Fruit fly (Drosophila melanogaster) whole organism, embryonic: ENCODE data around the gene Rpp14a.
A peak's percentile ranks its signal among the peaks of the same experiment; 100 is the strongest.

Experiments
- Atf3 ChIP-seq: fragments of 200-800 bp; sonication (Bioruptor generic); optimal IDR thresholded peaks from 3 replicates; lab custom pipeline; 2016; ENCODE audit warnings: missing biosample characterization, missing genetic modification characterization
- CG10267 ChIP-seq: fragments of 200-800 bp; sonication (Bioruptor generic); optimal IDR thresholded peaks from 2 replicates; lab custom pipeline; 2018; ENCODE audit warnings: missing biosample characterization, mild to moderate bottlenecking, missing genetic modification characterization, moderate library complexity
- CG10321 ChIP-seq: fragments of 200-800 bp; sonication (Bioruptor generic); IDR thresholded peaks from 2 replicates; pipeline ENCODE4 v1.3.6; 2022; ENCODE audit warnings: missing biosample characterization, missing genetic modification characterization
- CG11093 ChIP-seq: fragments of 200-800 bp; sonication (Bioruptor generic); IDR thresholded peaks from 3 replicates; pipeline ENCODE4 v1.3.6; 2022; ENCODE audit warnings: missing biosample characterization, missing genetic modification characterization
- CG12391 ChIP-seq: fragments of 200-800 bp; sonication (Bioruptor generic); optimal IDR thresholded peaks from 3 replicates; lab custom pipeline; 2018; ENCODE audit warnings: missing biosample characterization, mild to moderate bottlenecking, missing genetic modification characterization, moderate library complexity
- CG12942 ChIP-seq: fragments of 200-800 bp; sonication (Bioruptor generic); optimal IDR thresholded peaks from 3 replicates; lab custom pipeline; 2016; ENCODE audit warnings: missing biosample characterization, missing genetic modification characterization
- CG14860 ChIP-seq: fragments of 200-800 bp; sonication (Bioruptor generic); IDR thresholded peaks from 3 replicates; pipeline ENCODE4 v1.3.6; 2022; ENCODE audit warnings: missing biosample characterization, missing genetic modification characterization; ENCODE audit not compliant: partially characterized antibody
- CG14965 ChIP-seq: fragments of 200-800 bp; sonication (Bioruptor generic); optimal IDR thresholded peaks from 2 replicates; lab custom pipeline; 2016; ENCODE audit warnings: missing biosample characterization, missing genetic modification characterization, borderline replicate concordance
- CG17359 ChIP-seq: fragments of 200-800 bp; sonication (Bioruptor generic); optimal IDR thresholded peaks from 3 replicates; lab custom pipeline; 2018; ENCODE audit warnings: missing biosample characterization, mild to moderate bottlenecking, missing genetic modification characterization, moderate library complexity
- CG17361 ChIP-seq: fragments of 200-800 bp; sonication (Bioruptor generic); IDR thresholded peaks from 3 replicates; pipeline ENCODE4 v1.3.6; 2022; ENCODE audit warnings: missing biosample characterization, missing genetic modification characterization
- CG17612 ChIP-seq: fragments of 200-800 bp; sonication (Bioruptor generic); IDR thresholded peaks from 2 replicates; pipeline ENCODE4 v1.3.6; 2022; ENCODE audit warnings: missing biosample characterization, missing genetic modification characterization
- CG17912 ChIP-seq: fragments of 200-800 bp; sonication (Bioruptor generic); optimal IDR thresholded peaks from 2 replicates; lab custom pipeline; 2018; ENCODE audit warnings: missing biosample characterization, mild to moderate bottlenecking, missing genetic modification characterization
- CG1792 ChIP-seq: fragments of 200-800 bp; sonication (Bioruptor generic); optimal IDR thresholded peaks from 2 replicates; lab custom pipeline; 2016; ENCODE audit warnings: missing biosample characterization, missing genetic modification characterization
- CG2120 ChIP-seq: fragments of 200-800 bp; sonication (Bioruptor generic); optimal IDR thresholded peaks from 3 replicates; lab custom pipeline; 2016; ENCODE audit warnings: missing biosample characterization, missing genetic modification characterization
- CG32767 ChIP-seq: fragments of 200-800 bp; sonication (Bioruptor generic); IDR thresholded peaks from 2 replicates; pipeline ENCODE4 v1.3.6; 2022; ENCODE audit warnings: missing biosample characterization, missing genetic modification characterization
- CG3281 ChIP-seq: fragments of 200-800 bp; sonication (Bioruptor generic); optimal IDR thresholded peaks from 3 replicates; lab custom pipeline; 2017; ENCODE audit warnings: missing biosample characterization, mild to moderate bottlenecking, missing genetic modification characterization
- CG3995 ChIP-seq: fragments of 200-800 bp; sonication (Bioruptor generic); optimal IDR thresholded peaks from 3 replicates; lab custom pipeline; 2016; ENCODE audit warnings: missing biosample characterization, missing genetic modification characterization
- CG4404 ChIP-seq: fragments of 200-800 bp; sonication (Bioruptor generic); IDR thresholded peaks from 2 replicates; pipeline ENCODE4 v1.3.6; 2022; ENCODE audit warnings: missing biosample characterization, missing genetic modification characterization
- CG4424 ChIP-seq: fragments of 200-800 bp; sonication (Bioruptor generic); optimal IDR thresholded peaks from 3 replicates; lab custom pipeline; 2016; ENCODE audit warnings: missing biosample characterization, missing genetic modification characterization
- CG5180 ChIP-seq: fragments of 200-800 bp; sonication (Bioruptor generic); optimal IDR thresholded peaks from 3 replicates; lab custom pipeline; 2017; ENCODE audit warnings: missing biosample characterization, missing genetic modification characterization, mild to moderate bottlenecking, moderate library complexity, missing genetic modification reagents
- CG5245 ChIP-seq: fragments of 200-800 bp; sonication (Bioruptor generic); optimal IDR thresholded peaks from 3 replicates; lab custom pipeline; 2016; ENCODE audit warnings: missing biosample characterization, missing genetic modification characterization
- CG5953 ChIP-seq: fragments of 200-800 bp; sonication (Bioruptor generic); IDR thresholded peaks from 2 replicates; pipeline ENCODE4 v1.3.6; 2022; ENCODE audit warnings: missing biosample characterization, missing genetic modification characterization
- CG7839 ChIP-seq: fragments of 200-800 bp; sonication (Bioruptor generic); optimal IDR thresholded peaks from 3 replicates; lab custom pipeline; 2018; ENCODE audit warnings: missing biosample characterization, mild to moderate bottlenecking, missing genetic modification characterization, moderate library complexity
- Deaf1 ChIP-seq: fragments of 200-800 bp; optimal IDR thresholded peaks from 3 replicates; lab custom pipeline; 2019; ENCODE audit warnings: missing biosample characterization, mild to moderate bottlenecking, missing genetic modification characterization, moderate library complexity
- Dp ChIP-seq: fragments of 200-800 bp; sonication (Bioruptor generic); optimal IDR thresholded peaks from 2 replicates; lab custom pipeline; 2018; ENCODE audit warnings: missing biosample characterization, mild to moderate bottlenecking, missing genetic modification characterization, moderate library complexity
- HLH4C ChIP-seq: fragments of 200-800 bp; sonication (Bioruptor generic); IDR thresholded peaks from 3 replicates; pipeline ENCODE4 v1.3.6; 2022; ENCODE audit warnings: missing biosample characterization, missing genetic modification characterization; ENCODE audit not compliant: partially characterized antibody
- Hr3 ChIP-seq: fragments of 200-800 bp; sonication (Bioruptor generic); optimal IDR thresholded peaks from 3 replicates; lab custom pipeline; 2016; ENCODE audit warnings: missing biosample characterization, missing genetic modification characterization
- NFAT ChIP-seq: fragments of 200-800 bp; sonication (Bioruptor generic); IDR thresholded peaks from 2 replicates; pipeline ENCODE4 v1.3.6; 2022; ENCODE audit warnings: missing biosample characterization, missing genetic modification characterization
- Nf-YB ChIP-seq: fragments of 200-800 bp; sonication (Bioruptor generic); optimal IDR thresholded peaks from 3 replicates; lab custom pipeline; 2019; ENCODE audit warnings: missing biosample characterization, mild to moderate bottlenecking, missing genetic modification characterization, moderate library complexity
- Ptx1 ChIP-seq: fragments of 200-800 bp; sonication (Bioruptor generic); IDR thresholded peaks from 2 replicates; pipeline ENCODE4 v1.3.6; 2022; ENCODE audit warnings: missing biosample characterization, missing genetic modification characterization
- Side ChIP-seq: fragments of 200-800 bp; sonication (Bioruptor generic); optimal IDR thresholded peaks from 2 replicates; lab custom pipeline; 2016; ENCODE audit warnings: missing biosample characterization, missing genetic modification characterization
- al ChIP-seq: fragments of 200-800 bp; sonication (Bioruptor generic); IDR thresholded peaks from 2 replicates; pipeline ENCODE4 v1.3.6; 2022; ENCODE audit warnings: missing biosample characterization, missing genetic modification characterization
- az2 ChIP-seq: fragments of 200-800 bp; sonication (Bioruptor generic); optimal IDR thresholded peaks from 3 replicates; lab custom pipeline; 2016; ENCODE audit warnings: missing biosample characterization, missing genetic modification characterization
- bsh ChIP-seq, 2 experiments: fragments of 200-800 bp; sonication (Bioruptor generic); optimal IDR thresholded peaks; 2 replicates each; lab custom pipeline; 2017 to 2018; ENCODE audit warnings: mild to moderate bottlenecking in 2 of 2, missing biosample characterization in 2 of 2, missing genetic modification characterization in 2 of 2, moderate library complexity in 1 of 2
- dati ChIP-seq: fragments of 200-800 bp; sonication (Bioruptor generic); IDR thresholded peaks from 2 replicates; pipeline ENCODE4 v1.3.6; 2022; ENCODE audit warnings: missing biosample characterization, missing genetic modification characterization
- emc ChIP-seq: fragments of 200-800 bp; sonication (Bioruptor generic); optimal IDR thresholded peaks from 2 replicates; lab custom pipeline; 2016; ENCODE audit warnings: missing biosample characterization, missing genetic modification characterization
- eve ChIP-seq, 2 experiments: fragments of >200 bp; optimal IDR thresholded peaks; 2 replicates each; lab custom pipeline; 2017; ENCODE audit warnings: missing biosample characterization in 2 of 2, missing genetic modification characterization in 2 of 2
- fd102C ChIP-seq: fragments of 200-800 bp; sonication (Bioruptor generic); optimal IDR thresholded peaks from 2 replicates; lab custom pipeline; 2018; ENCODE audit warnings: missing biosample characterization, mild to moderate bottlenecking, missing genetic modification characterization, moderate library complexity
- fd64A ChIP-seq: fragments of 200-800 bp; sonication (Bioruptor generic); optimal IDR thresholded peaks from 3 replicates; lab custom pipeline; 2018; ENCODE audit warnings: missing biosample characterization, mild to moderate bottlenecking, missing genetic modification characterization
- lab ChIP-seq: fragments of 200-800 bp; sonication (Bioruptor generic); optimal IDR thresholded peaks from 3 replicates; lab custom pipeline; 2017; ENCODE audit warnings: missing biosample characterization, missing genetic modification characterization, mild to moderate bottlenecking, moderate library complexity, missing genetic modification reagents
- luna ChIP-seq: fragments of 200-800 bp; sonication (Bioruptor generic); optimal IDR thresholded peaks from 2 replicates; lab custom pipeline; 2016; ENCODE audit warnings: missing biosample characterization, missing genetic modification characterization
- otp ChIP-seq: fragments of 200-800 bp; sonication (Bioruptor generic); IDR thresholded peaks from 3 replicates; pipeline ENCODE4, ENCODE4 v1.3.6; 2022; ENCODE audit warnings: missing biosample characterization, missing genetic modification characterization
- pb ChIP-seq: fragments of 200-800 bp; sonication (Bioruptor generic); optimal IDR thresholded peaks from 3 replicates; lab custom pipeline; 2016; ENCODE audit warnings: missing biosample characterization, missing genetic modification characterization
- pita ChIP-seq: fragments of 200-800 bp; sonication (Bioruptor generic); optimal IDR thresholded peaks from 2 replicates; lab custom pipeline; 2017; ENCODE audit warnings: missing biosample characterization, mild to moderate bottlenecking, missing genetic modification characterization
- ro ChIP-seq: fragments of 200-800 bp; sonication (Bioruptor generic); IDR thresholded peaks from 2 replicates; pipeline ENCODE4 v1.3.6; 2022; ENCODE audit warnings: missing biosample characterization, missing genetic modification characterization
- salm ChIP-seq: fragments of 200-800 bp; sonication (Bioruptor generic); optimal IDR thresholded peaks from 2 replicates; lab custom pipeline; 2018; ENCODE audit warnings: missing biosample characterization, mild to moderate bottlenecking, missing genetic modification characterization
- sna ChIP-seq: fragments of 200-800 bp; sonication (Bioruptor generic); IDR thresholded peaks from 2 replicates; pipeline ENCODE4 v1.3.6; 2022; ENCODE audit warnings: missing biosample characterization, missing genetic modification characterization; ENCODE audit not compliant: partially characterized antibody
- ssp ChIP-seq: fragments of 200-800 bp; sonication (Bioruptor generic); IDR thresholded peaks from 2 replicates; pipeline ENCODE4 v1.3.6; 2022; ENCODE audit warnings: missing biosample characterization, missing genetic modification characterization
- tll ChIP-seq, 2 experiments: fragments of 200-800 bp in 1 of 2; fragments of >200 bp in 1 of 2; sonication (Bioruptor generic) in 1 of 2; optimal IDR thresholded peaks; 2 replicates each; lab custom pipeline; 2017 to 2019; ENCODE audit warnings: missing biosample characterization in 2 of 2, missing genetic modification characterization in 2 of 2, mild to moderate bottlenecking in 1 of 2, moderate library complexity in 1 of 2
- zen ChIP-seq: fragments of 200-800 bp; sonication (Bioruptor generic); optimal IDR thresholded peaks from 3 replicates; lab custom pipeline; 2018; ENCODE audit warnings: missing biosample characterization, mild to moderate bottlenecking, missing genetic modification characterization, moderate library complexity
- zen2 ChIP-seq: fragments of 200-800 bp; sonication (Bioruptor generic); IDR thresholded peaks from 3 replicates; pipeline ENCODE4 v1.3.6; 2022; ENCODE audit warnings: missing biosample characterization, missing genetic modification characterization; ENCODE audit not compliant: partially characterized antibody

Rpp14a gene

DNA sequence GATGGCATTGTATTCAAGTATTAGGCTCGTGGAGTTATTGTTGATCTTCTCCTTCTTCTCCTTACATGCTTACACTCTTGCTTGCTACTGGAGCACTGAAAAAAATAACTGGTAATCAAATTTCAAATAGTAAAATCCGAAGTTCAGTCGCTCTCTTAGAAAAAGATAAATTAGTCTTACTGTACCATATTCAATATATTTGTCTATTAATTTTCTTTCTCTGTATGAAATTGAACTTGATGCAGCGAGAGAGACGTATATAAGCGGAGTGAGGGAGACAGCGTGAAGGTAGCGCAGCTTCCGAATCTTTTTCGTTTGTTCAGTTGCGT, 4.5 kb downstream of the Rpp14a start (continued):
- TF ChIP-seq ssp (GFP tag; lab: Robert Waterston, UW) (peak; percentile 78), salm (peak; percentile 79), CG32767 (peak; percentile 72), CG17361 (peak; percentile 78), ro (peak; percentile 38; the same call in 1 of the 2 replicates), eve (GFP tag; optimal IDR thresholded peaks at IDR 0.05; lab: Kevin White, UChicago) (peak in 1 of 2 experiments; percentile 76), al (GFP tag; lab: Robert Waterston, UW) (peak; percentile 61), luna (GFP tag; lab: Kevin White, UChicago) (peak; percentile 20), CG11093 (GFP tag; lab: Robert Waterston, UW) (peak; percentile 82), fd102C (no peak), CG10321 (GFP tag; lab: Robert Waterston, UW) (peak; percentile 58; the same call in 1 of the 2 replicates), CG7839 (peak; percentile 89), CG12942 (GFP tag; lab: Kevin White, UChicago) (peak; percentile 44), fd64A (GFP tag; lab: Kevin White, UChicago) (peak; percentile 84), CG5953 (GFP tag; lab: Robert Waterston, UW) (peak; percentile 96), HLH4C (no peak), CG4404 (GFP tag; lab: Robert Waterston, UW) (peak; percentile 57), CG3281 (GFP tag; lab: Kevin White, UChicago) (peak; percentile 72), CG1792 (GFP tag; lab: Kevin White, UChicago) (peak; percentile 86), CG17359 (peak; percentile 98), zen2 (no peak), NFAT (peak; percentile 74), CG3995 (GFP tag; lab: Kevin White, UChicago) (no peak), sna (GFP tag; lab: Robert Waterston, UW) (no peak), emc (GFP tag; lab: Kevin White, UChicago) (peak; percentile 79), CG14965 (GFP tag; lab: Kevin White, UChicago) (peak; percentile 49), Hr3 (GFP tag; lab: Kevin White, UChicago) (peak; percentile 62), CG10267 (peak; percentile 87), Atf3 (GFP tag; lab: Kevin White, UChicago) (peak; percentile 64), Dp (GFP tag; lab: Kevin White, UChicago) (no peak), CG12391 (tag; lab: Kevin White, UChicago) (peak; percentile 80), zen (peak; percentile 79), CG17912 (no peak), CG5180 (peak; percentile 81), Side (GFP tag; lab: Kevin White, UChicago) (peak; percentile 89), pb (GFP tag; lab: Kevin White, UChicago) (peak; percentile 73), Deaf1 (tag; lab: Kevin White, UChicago) (peak; percentile 66), CG2120 (peak; percentile 48), Ptx1 (peak; percentile 94), CG14860 (no peak), CG4424 (GFP tag; lab: Kevin White, UChicago) (peak; percentile 93), Nf-YB (GFP tag; lab: Kevin White, UChicago) (peak; percentile 43), CG5245 (peak; percentile 93), dati (GFP tag; lab: Robert Waterston, UW) (peak; percentile 83), lab (GFP tag; lab: Kevin White, UChicago) (peak; percentile 92), az2 (GFP tag; lab: Kevin White, UChicago) (peak; percentile 76), pita (GFP tag; lab: Kevin White, UChicago) (no peak), CG17612 (peak; percentile 75), tll (GFP tag; optimal IDR thresholded peaks at IDR 0.05; lab: Kevin White, UChicago) (no peak), bsh (GFP tag; optimal IDR thresholded peaks at IDR 0.05; lab: Kevin White, UChicago) (peak; percentile 34 to 85), otp (GFP tag; lab: Robert Waterston, UW) (peak; percentile 93)
